Comparison of ENCODE assay signal across 1 fruit fly cellular context in the genomic region with DNA sequence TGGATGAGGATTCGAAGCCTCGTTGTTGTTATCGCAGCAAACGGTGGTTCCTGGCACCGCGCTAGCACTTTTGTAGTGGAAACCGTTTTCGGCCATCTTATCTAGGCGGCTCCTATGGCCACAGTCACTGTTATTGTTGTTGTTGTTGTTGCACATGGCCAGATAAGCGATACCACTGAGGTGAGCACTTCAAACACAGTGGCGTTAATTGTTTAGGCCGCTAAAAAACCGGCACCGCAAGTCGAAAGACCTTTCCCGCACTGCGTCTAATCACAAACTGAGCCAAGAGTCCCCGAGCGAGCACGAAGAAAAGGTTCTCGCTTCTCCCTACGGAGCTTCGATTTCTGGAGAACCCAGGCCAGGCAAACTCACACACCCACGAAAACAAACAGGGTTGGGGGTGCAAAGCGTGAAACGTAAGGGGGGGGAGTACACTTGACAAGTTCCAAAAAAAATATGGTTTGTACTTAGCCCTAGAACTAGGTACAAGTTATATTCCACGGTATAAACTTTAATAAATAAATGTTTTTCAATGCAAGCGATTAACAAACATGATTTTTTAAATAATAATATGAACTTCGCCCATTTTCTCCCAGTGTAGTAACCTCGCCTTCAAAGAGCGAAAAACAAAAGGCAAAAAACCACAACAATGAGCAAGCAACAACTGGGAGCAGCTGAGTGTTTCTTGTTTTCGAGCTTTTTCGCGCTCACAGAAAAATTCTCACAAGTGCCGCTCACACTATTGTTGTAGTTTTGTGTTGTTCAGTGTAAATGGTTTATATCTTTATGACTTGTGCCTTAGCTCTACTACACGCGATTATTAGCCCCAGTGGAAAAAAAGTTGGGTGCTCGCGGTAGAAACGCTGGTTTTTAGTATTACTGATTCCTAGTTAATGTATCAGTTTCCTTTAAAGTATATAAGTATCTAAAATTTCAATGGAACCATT.
TF ChIP-seq lines count a peak whose summit lies in the region.

No protein-coding gene starts in this region.

TF ChIP-seq in whole organism, embryonic, 481 proteins besides CTCF, POLR2A, EP300 and RAD21 (continued from another document and continues in another):
- TF ChIP-seq tgo (GFP tag; IDR thresholded peaks at IDR 0.05; lab: Robert Waterston, UW) (peak; percentile 89), CG9215 (GFP tag; IDR thresholded peaks at IDR 0.05; lab: Robert Waterston, UW) (peak; percentile 88), Spps (tag; optimal IDR thresholded peaks at IDR 0.05; lab: Kevin White, UChicago) (no peak), Rx (GFP tag; IDR thresholded peaks at IDR 0.05; lab: Robert Waterston, UW) (peak; percentile 82), phol (tag; optimal IDR thresholded peaks at IDR 0.05; lab: Kevin White, UChicago) (peak; percentile 69), jigr1 (GFP tag; IDR thresholded peaks at IDR 0.05; lab: Robert Waterston, UW) (peak; percentile 67; the same call in 2 of the 3 replicates), CG17328 (GFP tag; IDR thresholded peaks at IDR 0.05; lab: Robert Waterston, UW) (peak; percentile 87), CG30403 (GFP tag; optimal IDR thresholded peaks at IDR 0.05; lab: Kevin White, UChicago) (peak; percentile 80), CG6791 (GFP tag; IDR thresholded peaks at IDR 0.05; lab: Robert Waterston, UW; ENCODE audit: partially characterized antibody) (no peak), bowl (GFP tag; IDR thresholded peaks at IDR 0.05; lab: Robert Waterston, UW) (no peak), CG1647 (GFP tag; optimal IDR thresholded peaks at IDR 0.05; lab: Kevin White, UChicago) (peak; percentile 47), Vsx1 (GFP tag; optimal IDR thresholded peaks at IDR 0.05; lab: Kevin White, UChicago) (no peak), CG4854 (GFP tag; optimal IDR thresholded peaks at IDR 0.05; lab: Kevin White, UChicago) (peak; percentile 32), CG6254 (GFP tag; optimal IDR thresholded peaks at IDR 0.05; lab: Kevin White, UChicago) (peak; percentile 11), tx (GFP tag; optimal IDR thresholded peaks at IDR 0.05; lab: Kevin White, UChicago) (no peak), CrebB (tag; optimal IDR thresholded peaks at IDR 0.05; lab: Kevin White, UChicago) (peak; percentile 24), Gsc (GFP tag; IDR thresholded peaks at IDR 0.05; lab: Robert Waterston, UW) (peak; percentile 66), CG4404 (GFP tag; IDR thresholded peaks at IDR 0.05; lab: Robert Waterston, UW) (peak; percentile 69), CG6765 (GFP tag; optimal IDR thresholded peaks at IDR 0.05; lab: Kevin White, UChicago) (peak; percentile 80), Hand (GFP tag; optimal IDR thresholded peaks at IDR 0.05; lab: Kevin White, UChicago) (peak; percentile 80), CG15601 (tag; optimal IDR thresholded peaks at IDR 0.05; lab: Kevin White, UChicago) (peak; percentile 74), CG15011 (GFP tag; optimal IDR thresholded peaks at IDR 0.05; lab: Kevin White, UChicago) (peak; percentile 82), Jarid2 (GFP tag; optimal IDR thresholded peaks at IDR 0.05; lab: Kevin White, UChicago) (peak; percentile 65), NfI (GFP tag; optimal IDR thresholded peaks at IDR 0.05; lab: Kevin White, UChicago) (peak; percentile 83), Deaf1 (tag; optimal IDR thresholded peaks at IDR 0.05; lab: Kevin White, UChicago) (peak; percentile 82), CG11695 (GFP tag; IDR thresholded peaks at IDR 0.05; lab: Robert Waterston, UW) (peak; percentile 84), CG16863 (GFP tag; optimal IDR thresholded peaks at IDR 0.05; lab: Kevin White, UChicago) (peak; percentile 13), Doc3 (GFP tag; IDR thresholded peaks at IDR 0.05; lab: Robert Waterston, UW; ENCODE audit: partially characterized antibody) (no peak), Sin3A (optimal IDR thresholded peaks at IDR 0.05; lab: Kevin White, UChicago) (no peak), ab (GFP tag; optimal IDR thresholded peaks at IDR 0.05; lab: Kevin White, UChicago) (no peak), gsb-n (tag; optimal IDR thresholded peaks at IDR 0.05; lab: Kevin White, UChicago) (no peak), CG5180 (GFP tag; optimal IDR thresholded peaks at IDR 0.05; lab: Kevin White, UChicago) (peak; percentile 34), dmrt11E (tag; optimal IDR thresholded peaks at IDR 0.05; lab: Kevin White, UChicago) (peak; percentile 46), CG8924 (tag; optimal IDR thresholded peaks at IDR 0.05; lab: Kevin White, UChicago) (peak; percentile 89), lov (optimal IDR thresholded peaks at IDR 0.05; lab: Kevin White, UChicago) (no peak), lov (GFP tag; IDR thresholded peaks at IDR 0.05; lab: Robert Waterston, UW) (0 out of 3 replicates have a peak, but pooled peaks have one; percentile 63), danr (GFP tag; IDR thresholded peaks at IDR 0.05; lab: Robert Waterston, UW) (peak; percentile 62), eyg (GFP tag; optimal IDR thresholded peaks at IDR 0.05; lab: Kevin White, UChicago) (no peak), en (GFP tag; optimal IDR thresholded peaks at IDR 0.05; lab: Kevin White, UChicago) (no peak), CG18476 (GFP tag; optimal IDR thresholded peaks at IDR 0.05; lab: Kevin White, UChicago) (peak; percentile 40), gcm2 (GFP tag; optimal IDR thresholded peaks at IDR 0.05; lab: Kevin White, UChicago) (no peak), gsb (GFP tag; IDR thresholded peaks at IDR 0.05; lab: Robert Waterston, UW) (peak; percentile 84), CG13287 (GFP tag; IDR thresholded peaks at IDR 0.05; lab: Robert Waterston, UW; ENCODE audit: partially characterized antibody) (no peak), wdn (GFP tag; IDR thresholded peaks at IDR 0.05; lab: Robert Waterston, UW) (peak; percentile 84), crp (GFP tag; optimal IDR thresholded peaks at IDR 0.05; lab: Kevin White, UChicago) (peak in 1 of 2 experiments; percentile 44), CG17385 (GFP tag; optimal IDR thresholded peaks at IDR 0.05; lab: Kevin White, UChicago) (peak; percentile 82), CG11398 (GFP tag; optimal IDR thresholded peaks at IDR 0.05; lab: Kevin White, UChicago) (no peak), CG17802 (tag; optimal IDR thresholded peaks at IDR 0.05; lab: Kevin White, UChicago) (peak; percentile 25), CG12219 (GFP tag; optimal IDR thresholded peaks at IDR 0.05; lab: Kevin White, UChicago) (peak; percentile 78), CG6813 (GFP tag; optimal IDR thresholded peaks at IDR 0.05; lab: Kevin White, UChicago) (peak; percentile 82), CG8089 (GFP tag; optimal IDR thresholded peaks at IDR 0.05; lab: Kevin White, UChicago) (no peak), Camta (GFP tag; optimal IDR thresholded peaks at IDR 0.05; lab: Kevin White, UChicago) (peak; percentile 82), GATAe (GFP tag; conservative IDR thresholded peaks at IDR 0.05; lab: Robert Waterston, UW) (0 out of 2 replicates have a peak, but pooled peaks have one; percentile 19), CG10462 (GFP tag; optimal IDR thresholded peaks at IDR 0.05; lab: Kevin White, UChicago) (peak; percentile 55), Mad (GFP tag; optimal IDR thresholded peaks at IDR 0.05; lab: Kevin White, UChicago) (peak; percentile 12), Dad (GFP tag; optimal IDR thresholded peaks at IDR 0.05; lab: Kevin White, UChicago) (peak; percentile 69), Drgx (GFP tag; IDR thresholded peaks at IDR 0.05; lab: Robert Waterston, UW) (peak; percentile 83), CG11560 (tag; IDR thresholded peaks at IDR 0.05; lab: Robert Waterston, UW) (peak; percentile 78), Abd-B (GFP tag; optimal IDR thresholded peaks at IDR 0.05; lab: Kevin White, UChicago) (peak; percentile 65), CkIIα-i1 (GFP tag; IDR thresholded peaks at IDR 0.05; lab: Robert Waterston, UW) (no peak), CG14860 (GFP tag; IDR thresholded peaks at IDR 0.05; lab: Robert Waterston, UW; ENCODE audit: partially characterized antibody) (no peak), ems (GFP tag; optimal IDR thresholded peaks at IDR 0.05; lab: Kevin White, UChicago) (peak; percentile 61), CG9817 (tag; optimal IDR thresholded peaks at IDR 0.05; lab: Kevin White, UChicago) (peak; percentile 68), CG7271 (tag; optimal IDR thresholded peaks at IDR 0.05; lab: Kevin White, UChicago) (no peak), Ssrp (tag; optimal IDR thresholded peaks at IDR 0.05; lab: Kevin White, UChicago) (peak; percentile 74), CG6683 (GFP tag; optimal IDR thresholded peaks at IDR 0.05; lab: Kevin White, UChicago) (peak; percentile 72), tll (GFP tag; optimal IDR thresholded peaks at IDR 0.05; lab: Kevin White, UChicago) (no peak), CG8290 (GFP tag; optimal IDR thresholded peaks at IDR 0.05; lab: Kevin White, UChicago) (peak; percentile 47), CG8290 (tag; optimal IDR thresholded peaks at IDR 0.05; lab: Kevin White, UChicago) (peak in 1 of 2 experiments; percentile 51), CG12769 (tag; optimal IDR thresholded peaks at IDR 0.05; lab: Kevin White, UChicago) (peak; percentile 82), CG5953 (GFP tag; IDR thresholded peaks at IDR 0.05; lab: Robert Waterston, UW) (peak; percentile 74), CG9876 (GFP tag; optimal IDR thresholded peaks at IDR 0.05; lab: Kevin White, UChicago) (no peak), CG4424 (GFP tag; optimal IDR thresholded peaks at IDR 0.05; lab: Kevin White, UChicago) (peak; percentile 66), Bteb2 (GFP tag; optimal IDR thresholded peaks at IDR 0.05; lab: Kevin White, UChicago) (peak; percentile 37), bab2 (GFP tag; optimal IDR thresholded peaks at IDR 0.05; lab: Kevin White, UChicago) (peak; percentile 61), caup (GFP tag; optimal IDR thresholded peaks at IDR 0.05; lab: Kevin White, UChicago; ENCODE audit: severe bottlenecking) (peak; percentile 72), MESR4 (GFP tag; optimal IDR thresholded peaks at IDR 0.05; lab: Kevin White, UChicago) (peak; percentile 5), Myb (GFP tag; optimal IDR thresholded peaks at IDR 0.05; lab: Kevin White, UChicago) (peak; percentile 16), CG2712 (tag; optimal IDR thresholded peaks at IDR 0.05; lab: Kevin White, UChicago) (peak; percentile 86), H2.0 (GFP tag; IDR thresholded peaks at IDR 0.05; lab: Robert Waterston, UW) (peak; percentile 88), E2f2 (GFP tag; IDR thresholded peaks at IDR 0.05; lab: Robert Waterston, UW) (peak; percentile 61), pnt (GFP tag; optimal IDR thresholded peaks at IDR 0.05; lab: Kevin White, UChicago) (peak; percentile 15), Opbp (GFP tag; IDR thresholded peaks at IDR 0.05; lab: Robert Waterston, UW; ENCODE audit: partially characterized antibody) (no peak), btn (GFP tag; optimal IDR thresholded peaks at IDR 0.05; lab: Kevin White, UChicago) (no peak), CG9727 (GFP tag; optimal IDR thresholded peaks at IDR 0.05; lab: Kevin White, UChicago) (peak; percentile 58), CG3995 (GFP tag; optimal IDR thresholded peaks at IDR 0.05; lab: Kevin White, UChicago) (peak; percentile 5), CG8765 (GFP tag; IDR thresholded peaks at IDR 0.05; lab: Robert Waterston, UW) (peak; percentile 64; the same call in 1 of the 2 replicates), fd64A (GFP tag; optimal IDR thresholded peaks at IDR 0.05; lab: Kevin White, UChicago) (no peak), CG12071 (GFP tag; optimal IDR thresholded peaks at IDR 0.05; lab: Kevin White, UChicago) (peak; percentile 74), kay (GFP tag; optimal IDR thresholded peaks at IDR 0.05; lab: Kevin White, UChicago) (peak; percentile 18), NC2β (GFP tag; optimal IDR thresholded peaks at IDR 0.05; lab: Kevin White, UChicago) (no peak), HLH54F (GFP tag; optimal IDR thresholded peaks at IDR 0.05; lab: Kevin White, UChicago) (peak; percentile 55), ssp (GFP tag; IDR thresholded peaks at IDR 0.05; lab: Robert Waterston, UW) (peak; percentile 78), CG9609 (GFP tag; optimal IDR thresholded peaks at IDR 0.05; lab: Kevin White, UChicago) (peak; percentile 34), CG7839 (tag; optimal IDR thresholded peaks at IDR 0.05; lab: Kevin White, UChicago) (peak; percentile 92), tna (GFP tag; IDR thresholded peaks at IDR 0.05; lab: Robert Waterston, UW; ENCODE audit: partially characterized antibody) (no peak), sens-2 (GFP tag; IDR thresholded peaks at IDR 0.05; lab: Robert Waterston, UW) (peak; percentile 50; the same call in 1 of the 2 replicates), CG4707 (GFP tag; optimal IDR thresholded peaks at IDR 0.05; lab: Kevin White, UChicago) (no peak), CG17612 (GFP tag; IDR thresholded peaks at IDR 0.05; lab: Robert Waterston, UW) (0 out of 2 replicates have a peak, but pooled peaks have one; percentile 55), MBD-R2 (GFP tag; IDR thresholded peaks at IDR 0.05; lab: Robert Waterston, UW) (peak; percentile 78; the same call in 1 of the 2 replicates), PHDP (tag; optimal IDR thresholded peaks at IDR 0.05; lab: Kevin White, UChicago) (peak; percentile 89), CG1024 (GFP tag; IDR thresholded peaks at IDR 0.05; lab: Robert Waterston, UW) (peak; percentile 63), C15 (GFP tag; IDR thresholded peaks at IDR 0.05; lab: Robert Waterston, UW) (peak; percentile 63; the same call in 2 of the 3 replicates), ERR (GFP tag; optimal IDR thresholded peaks at IDR 0.05; lab: Kevin White, UChicago) (peak; percentile 48), mld (GFP tag; IDR thresholded peaks at IDR 0.05; lab: Robert Waterston, UW; ENCODE audit: partially characterized antibody) (no peak), sc (optimal IDR thresholded peaks at IDR 0.05; lab: Kevin White, UChicago) (no peak), sc (GFP tag; optimal IDR thresholded peaks at IDR 0.05; lab: Kevin White, UChicago) (peak; percentile 52), cwo (GFP tag; optimal IDR thresholded peaks at IDR 0.05; lab: Kevin White, UChicago) (peak; percentile 75), CG18764 (GFP tag; optimal IDR thresholded peaks at IDR 0.05; lab: Kevin White, UChicago) (no peak), sima (GFP tag; optimal IDR thresholded peaks at IDR 0.05; lab: Kevin White, UChicago) (no peak), CG17912 (GFP tag; optimal IDR thresholded peaks at IDR 0.05; lab: Kevin White, UChicago) (no peak), BtbVII (GFP tag; optimal IDR thresholded peaks at IDR 0.05; lab: Kevin White, UChicago) (peak; percentile 85), Dref (GFP tag; IDR thresholded peaks at IDR 0.05; lab: Robert Waterston, UW) (0 out of 2 replicates have a peak, but pooled peaks have one; percentile 28), chn (GFP tag; optimal IDR thresholded peaks at IDR 0.05; lab: Kevin White, UChicago) (peak; percentile 36), NC2α (GFP tag; optimal IDR thresholded peaks at IDR 0.05; lab: Kevin White, UChicago) (no peak), slbo (GFP tag; IDR thresholded peaks at IDR 0.05; lab: Robert Waterston, UW) (peak; percentile 96), org-1 (GFP tag; optimal IDR thresholded peaks at IDR 0.05; lab: Kevin White, UChicago) (peak; percentile 74), Dfd (GFP tag; optimal IDR thresholded peaks at IDR 0.05; lab: Kevin White, UChicago) (no peak)
